Worm (Caenorhabditis elegans): ENCODE data around the gene T23F11.6.

The T23F11.6 gene

ce11 chrIII:4689595-4689994, 41.9 kb upstream of the T23F11.6 start (continued):
- TF ChIP-seq lin-39 (tag; optimal IDR thresholded peaks at IDR 0.05) = no peak
- no peak for TF ChIP-seq nhr-11 (tag; optimal IDR thresholded peaks at IDR 0.05)
- TF ChIP-seq lin-14 (GFP tag; optimal IDR thresholded peaks at IDR 0.05) = peak; percentile 64
- no peak for TF ChIP-seq ceh-88 (GFP tag; IDR thresholded peaks at IDR 0.05)
- TF ChIP-seq jun-1 (tag; optimal IDR thresholded peaks at IDR 0.05) = peak; percentile 37
- peak; percentile 77 for TF ChIP-seq nhr-19 (GFP tag; conservative IDR thresholded peaks at IDR 0.05)
- no peak for TF ChIP-seq isw-1 (GFP tag; IDR thresholded peaks at IDR 0.05)
- TF ChIP-seq elt-2 (tag; optimal IDR thresholded peaks at IDR 0.05) = peak; percentile 71
- no peak for TF ChIP-seq nhr-237 (tag; optimal IDR thresholded peaks at IDR 0.05)
- TF ChIP-seq nhr-12 (tag; optimal IDR thresholded peaks at IDR 0.05) = no peak
- TF ChIP-seq vab-15 (tag; optimal IDR thresholded peaks at IDR 0.05) = no peak
- TF ChIP-seq unc-86 (tag; optimal IDR thresholded peaks at IDR 0.05) = peak; percentile 6

- TF ChIP-seq zip-4 (GFP tag; optimal IDR thresholded peaks at IDR 0.05) (no peak), ceh-8 (GFP tag; optimal IDR thresholded peaks at IDR 0.05) (peak; percentile 2)
These were observed 41.2 kb upstream of the T23F11.6 start, which contains the start of gene ppat-1 for ce11 chrIII:4688965-4689364. Gene ppat-1, plus strand, starts transcription at chrIII:4689280.

ce11 chrIII:4688356-4688755, 40.6 kb upstream of the T23F11.6 start, which contains the start of gene tag-243:
Gene tag-243, minus strand, starts transcription at chrIII:4688456.
- TF ChIP-seq skn-1 (tag; optimal IDR thresholded peaks at IDR 0.05) = no peak
- TF ChIP-seq elt-2 (tag; optimal IDR thresholded peaks at IDR 0.05) = no peak
- peak; percentile 7 for TF ChIP-seq rnt-1 (tag; optimal IDR thresholded peaks at IDR 0.05)
- no peak for TF ChIP-seq nhr-11 (tag; optimal IDR thresholded peaks at IDR 0.05)
- peak; percentile 5 for TF ChIP-seq nhr-71 (tag; optimal IDR thresholded peaks at IDR 0.05)
- no peak for TF ChIP-seq fkh-8 (tag; optimal IDR thresholded peaks at IDR 0.05)
- no peak for TF ChIP-seq ces-1 (GFP tag; optimal IDR thresholded peaks at IDR 0.05)
- TF ChIP-seq lir-3 (tag; optimal IDR thresholded peaks at IDR 0.05; ENCODE audit: poor library complexity) = no peak
- TF ChIP-seq snpc-4 (tag; optimal IDR thresholded peaks at IDR 0.05) = no peak

- TF ChIP-seq fos-1 (tag; optimal IDR thresholded peaks at IDR 0.05) = no peak
- TF ChIP-seq nhr-19 (GFP tag; conservative IDR thresholded peaks at IDR 0.05) = peak; percentile 37
- TF ChIP-seq pax-3 (tag; optimal IDR thresholded peaks at IDR 0.05) = no peak
- TF ChIP-seq elt-3 (tag; optimal IDR thresholded peaks at IDR 0.05) = no peak
- peak in 1 of 3 experiments; percentile 1 for TF ChIP-seq dpl-1 (GFP tag; optimal IDR thresholded peaks at IDR 0.05)
- TF ChIP-seq sox-4 (tag; optimal IDR thresholded peaks at IDR 0.05) = no peak
- TF ChIP-seq ceh-88 (GFP tag; IDR thresholded peaks at IDR 0.05) = no peak
- TF ChIP-seq lin-39 (tag; optimal IDR thresholded peaks at IDR 0.05) = peak; percentile 17
- peak; percentile 58 for TF ChIP-seq snu-23 (GFP tag; optimal IDR thresholded peaks at IDR 0.05)
- TF ChIP-seq lsy-2 (tag; optimal IDR thresholded peaks at IDR 0.05) = peak; percentile 58 to 62
- TF ChIP-seq efl-3 (GFP tag; optimal IDR thresholded peaks at IDR 0.05) = no peak
- peak; percentile 28 for TF ChIP-seq mep-1 (tag; optimal IDR thresholded peaks at IDR 0.05)
- TF ChIP-seq irx-1 (tag; optimal IDR thresholded peaks at IDR 0.05) = no peak
- peak in 1 of 2 experiments; percentile 12 for TF ChIP-seq efl-1 (optimal IDR thresholded peaks at IDR 0.05)
- no peak for TF ChIP-seq efl-1 (GFP tag; optimal IDR thresholded peaks at IDR 0.05 in 1 of 2)
- no peak for TF ChIP-seq elt-2 (tag; optimal IDR thresholded peaks at IDR 0.05)
- TF ChIP-seq egl-13 (tag; optimal IDR thresholded peaks at IDR 0.05) = no peak
- TF ChIP-seq grh-1 (GFP tag; IDR thresholded peaks at IDR 0.05) = no peak
- no peak for TF ChIP-seq hlh-4 (tag; optimal IDR thresholded peaks at IDR 0.05)
- peak; percentile 10 for TF ChIP-seq nhr-20 (tag; optimal IDR thresholded peaks at IDR 0.05)
- TF ChIP-seq C04F5.9 (tag; optimal IDR thresholded peaks at IDR 0.05) = no peak
- peak; percentile 0 for TF ChIP-seq swsn-7 (tag; optimal IDR thresholded peaks at IDR 0.05)
- no peak for TF ChIP-seq C34B4.2 (tag; optimal IDR thresholded peaks at IDR 0.05)
- no peak for TF ChIP-seq mdl-1 (tag; optimal IDR thresholded peaks at IDR 0.05)
- TF ChIP-seq ceh-8 (GFP tag; optimal IDR thresholded peaks at IDR 0.05) = no peak
- peak; percentile 20 for TF ChIP-seq rnt-1 (tag; optimal IDR thresholded peaks at IDR 0.05)
- TF ChIP-seq pqm-1 (tag; optimal IDR thresholded peaks at IDR 0.05) = no peak
- TF ChIP-seq nhr-71 (tag; optimal IDR thresholded peaks at IDR 0.05) = peak; percentile 77
- peak; percentile 63 for TF ChIP-seq lin-14 (GFP tag; optimal IDR thresholded peaks at IDR 0.05)
- TF ChIP-seq isw-1 (GFP tag; IDR thresholded peaks at IDR 0.05) = no peak
These were observed 39.4 kb upstream of the T23F11.6 start for ce11 chrIII:4687134-4687533.
